Worm (Caenorhabditis elegans) whole organism, L1 larva: ENCODE data around the gene cha-1.
A peak's percentile ranks its signal among the peaks of the same experiment; 100 is the strongest.

Experiments used
- C04F5.9 ChIP-seq: sonication (generic microtip); optimal IDR thresholded peaks from 2 replicates; lab custom pipeline; 2016; ENCODE audit warnings: missing genetic modification characterization, missing compliant biosample characterization
- F16B12.6 ChIP-seq: fragments of 150-350 bp; optimal IDR thresholded peaks from 2 replicates; lab custom pipeline; 2014; ENCODE audit warnings: missing biosample characterization, missing genetic modification characterization
- ama-1 ChIP-seq: fragments of 150-350 bp; optimal IDR thresholded peaks from 2 replicates; lab custom pipeline; 2014
- blmp-1 ChIP-seq: fragments of 150-350 bp; optimal IDR thresholded peaks from 2 replicates; lab custom pipeline; 2014; ENCODE audit warnings: missing biosample characterization, missing genetic modification characterization
- ceh-63 ChIP-seq: fragments of 200-800 bp; sonication (Bioruptor generic); optimal IDR thresholded peaks from 2 replicates; lab custom pipeline; 2018; ENCODE audit warnings: mild to moderate bottlenecking, missing genetic modification characterization, missing compliant biosample characterization
- ceh-8 ChIP-seq: fragments of 200-800 bp; sonication (Bioruptor generic); optimal IDR thresholded peaks from 2 replicates; lab custom pipeline; 2018; ENCODE audit warnings: mild to moderate bottlenecking, missing genetic modification characterization, moderate library complexity, missing compliant biosample characterization
- dsc-1 ChIP-seq: sonication (generic microtip); optimal IDR thresholded peaks from 2 replicates; lab custom pipeline; 2016; ENCODE audit warnings: mild to moderate bottlenecking, missing genetic modification characterization, missing compliant biosample characterization
- egl-27 ChIP-seq, 2 experiments: fragments of 150-350 bp in 1 of 2; sonication (generic microtip); optimal IDR thresholded peaks; 3 replicates each; lab custom pipeline; 2017 to 2018; ENCODE audit warnings: missing biosample characterization in 2 of 2, missing genetic modification characterization in 2 of 2, missing genetic modification reagents in 2 of 2
- fkh-4 ChIP-seq: sonication (generic microtip); optimal IDR thresholded peaks from 2 replicates; lab custom pipeline; 2016; ENCODE audit warnings: missing compliant biosample characterization, missing genetic modification characterization, borderline replicate concordance
- grh-1 ChIP-seq: fragments of 200-800 bp; sonication (Bioruptor generic); IDR thresholded peaks from 2 replicates; pipeline ENCODE4 v1.3.6; 2022; ENCODE audit warnings: missing genetic modification reagents, missing genetic modification characterization, missing compliant biosample characterization
- lin-35 ChIP-seq, 2 experiments: fragments of 150-350 bp; optimal IDR thresholded peaks; 2 replicates each; lab custom pipeline; 2014; ENCODE audit warnings: missing biosample characterization in 2 of 2, missing genetic modification characterization in 2 of 2, missing genetic modification reagents in 2 of 2
- lin-39 ChIP-seq: fragments of 150-350 bp; optimal IDR thresholded peaks from 2 replicates; lab custom pipeline; 2014; ENCODE audit warnings: missing biosample characterization, missing genetic modification reagents, missing genetic modification characterization
- nhr-19 ChIP-seq: fragments of 200-800 bp; sonication (Bioruptor generic); conservative IDR thresholded peaks from 2 replicates; pipeline ENCODE4 v1.3.6; 2022; ENCODE audit warnings: missing genetic modification characterization, missing compliant biosample characterization
- nhr-237 ChIP-seq: fragments of 150-350 bp; optimal IDR thresholded peaks from 2 replicates; lab custom pipeline; 2014; ENCODE audit warnings: missing biosample characterization, missing genetic modification characterization
- nhr-76 ChIP-seq: sonication (generic microtip); optimal IDR thresholded peaks from 2 replicates; lab custom pipeline; 2017; ENCODE audit warnings: missing biosample characterization, missing genetic modification characterization
- nhr-84 ChIP-seq: sonication (generic microtip); optimal IDR thresholded peaks from 2 replicates; lab custom pipeline; 2017; ENCODE audit warnings: missing biosample characterization, missing genetic modification characterization
- nhr-85 ChIP-seq: sonication (generic microtip); peaks from one replicate; lab custom pipeline; 2016; ENCODE audit warnings: missing genetic modification characterization, inconsistent platforms, missing compliant biosample characterization
- pax-3 ChIP-seq: fragments of 200-800 bp; sonication (Bioruptor generic); optimal IDR thresholded peaks from 2 replicates; lab custom pipeline; 2018; ENCODE audit warnings: mild to moderate bottlenecking, missing genetic modification characterization, moderate library complexity, missing compliant biosample characterization
- snpc-4 ChIP-seq: fragments of 150-350 bp; optimal IDR thresholded peaks from 2 replicates; lab custom pipeline; 2014; ENCODE audit warnings: missing biosample characterization, missing genetic modification characterization
- sox-4 ChIP-seq: sonication (generic microtip); optimal IDR thresholded peaks from 2 replicates; lab custom pipeline; 2016; ENCODE audit warnings: missing genetic modification characterization, missing compliant biosample characterization
- tbx-2 ChIP-seq: sonication (generic microtip); optimal IDR thresholded peaks from 2 replicates; lab custom pipeline; 2016; ENCODE audit warnings: missing genetic modification characterization, missing compliant biosample characterization
- unc-130 ChIP-seq: fragments of 150-350 bp; optimal IDR thresholded peaks from 2 replicates; lab custom pipeline; 2017; ENCODE audit warnings: missing biosample characterization, missing genetic modification characterization, inconsistent platforms
- unc-86 ChIP-seq: sonication (generic microtip); optimal IDR thresholded peaks from 2 replicates; lab custom pipeline; 2016; ENCODE audit warnings: missing genetic modification characterization, missing compliant biosample characterization

cha-1 gene

DNA sequence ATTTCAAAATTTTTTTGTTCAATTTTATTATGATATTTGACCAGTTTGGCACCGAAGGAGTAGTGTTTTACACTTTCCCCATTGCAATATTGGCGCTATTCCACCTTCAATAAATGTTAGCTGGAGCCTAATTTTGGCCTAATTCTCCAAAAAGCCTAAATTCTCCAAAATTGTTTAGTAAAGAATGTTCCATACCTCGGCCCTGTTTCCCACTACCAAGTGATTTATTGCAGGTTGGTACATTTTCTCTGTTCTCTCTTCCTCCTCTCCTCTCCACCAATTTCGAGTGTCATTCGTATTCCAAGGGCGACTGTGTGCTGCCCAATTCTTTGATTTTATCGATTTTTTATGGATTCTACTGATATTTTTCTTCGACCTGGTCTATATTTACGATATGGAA, 46.3 kb downstream of the cha-1 start, which contains the start of gene Y37E11B.2:
TSS of gene Y37E11B.2 (plus strand) at position 301 of the 400 bp plus-strand sequence.
- TF ChIP-seq F16B12.6 (tag; lab: Kevin White, UChicago) = no peak
- no peak for TF ChIP-seq unc-86 (tag; lab: Kevin White, UChicago)
- TF ChIP-seq nhr-19 (GFP tag; lab: Robert Waterston, UW) = no peak
- TF ChIP-seq nhr-76 (tag; lab: Kevin White, UChicago) = no peak
- TF ChIP-seq fkh-4 (tag; lab: Kevin White, UChicago) = no peak
- no peak for TF ChIP-seq grh-1 (GFP tag; lab: Robert Waterston, UW)
- no peak for TF ChIP-seq C04F5.9 (tag; lab: Kevin White, UChicago)
- TF ChIP-seq lin-35 (GFP tag; optimal IDR thresholded peaks at IDR 0.05; lab: Kevin White, UChicago) = no peak
- TF ChIP-seq blmp-1 (tag; lab: Kevin White, UChicago) = no peak
- no peak for TF ChIP-seq nhr-237 (tag; lab: Kevin White, UChicago)
- TF ChIP-seq ceh-8 (GFP tag; lab: Kevin White, UChicago) = no peak
- no peak for TF ChIP-seq egl-27 (tag; optimal IDR thresholded peaks at IDR 0.05; lab: Kevin White, UChicago)
- TF ChIP-seq unc-130 (tag; lab: Kevin White, UChicago) = no peak

DNA sequence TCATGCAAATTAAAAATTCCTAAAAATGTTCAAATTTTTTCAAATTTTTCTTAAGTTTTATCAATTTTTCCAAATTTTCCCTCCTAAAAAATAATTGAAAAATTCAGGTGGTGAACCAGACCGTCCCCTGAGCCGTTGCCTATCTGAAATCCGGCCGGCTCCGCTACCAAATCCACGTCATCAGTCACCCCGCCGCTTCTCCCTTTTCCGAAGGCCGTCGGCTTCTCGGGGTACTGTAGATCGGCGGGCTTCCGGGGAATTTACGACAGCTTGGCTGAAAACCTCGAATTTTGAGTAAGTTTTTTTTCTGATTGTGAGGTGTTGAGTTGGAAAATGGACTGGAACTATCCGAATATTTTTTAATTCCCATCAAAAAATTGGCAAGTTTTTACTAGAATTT, 53.9 kb downstream of the cha-1 start:
- TF ChIP-seq nhr-84 (tag; lab: Kevin White, UChicago) (no peak), ceh-63 (no peak), tbx-2 (no peak), lin-39 (tag; lab: Kevin White, UChicago) (no peak), dsc-1 (tag; lab: Kevin White, UChicago) (no peak), lin-35 (GFP tag; optimal IDR thresholded peaks at IDR 0.05; lab: Kevin White, UChicago) (no peak), nhr-85 (tag; lab: Kevin White, UChicago) (no peak), pax-3 (no peak)

DNA sequence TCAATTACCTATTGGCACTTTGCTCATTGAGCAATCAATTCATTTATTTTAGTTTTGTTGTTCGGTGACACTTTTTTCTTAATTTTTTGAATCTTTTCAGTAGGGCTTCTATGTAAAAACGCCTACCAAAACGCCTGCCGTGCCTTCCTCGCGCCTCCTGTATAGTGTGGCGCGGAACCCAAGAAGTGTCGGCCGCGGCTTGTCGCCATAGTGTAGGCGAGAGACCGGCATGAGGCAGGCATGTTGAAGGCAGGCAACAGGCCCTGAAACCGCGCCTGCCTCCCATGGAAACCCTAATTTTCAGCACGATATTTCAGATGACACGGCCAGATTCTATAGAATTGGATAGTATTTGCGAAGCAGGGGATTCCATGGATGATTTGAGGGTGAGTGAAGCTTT, 55.9 kb downstream of the cha-1 start, which contains the start of gene otpl-1:
TSS of gene otpl-1 (plus strand) at position 372 of the 400 bp plus-strand sequence.
- TF ChIP-seq snpc-4 (tag; lab: Kevin White, UChicago) = peak; percentile 55
- TF ChIP-seq sox-4 (tag; lab: Kevin White, UChicago) = no peak

DNA sequence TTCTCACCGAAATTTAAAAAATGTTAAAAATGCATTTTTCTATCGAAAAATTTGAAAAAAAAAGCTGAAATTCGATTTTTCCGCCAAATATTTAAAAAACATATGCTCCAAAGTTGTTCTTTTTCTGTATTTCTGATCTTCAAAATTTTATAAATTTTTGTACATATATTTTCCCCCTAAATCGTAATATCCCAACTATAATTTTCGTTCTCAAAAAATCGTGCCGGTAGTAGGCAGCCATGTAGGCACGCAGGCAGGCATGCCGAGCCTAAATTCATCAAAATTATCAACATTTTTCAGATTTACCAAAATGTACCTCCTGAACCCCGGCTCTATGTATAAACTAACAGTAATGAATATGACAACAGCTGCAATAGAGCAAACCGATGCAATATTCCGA, 59.6 kb downstream of the cha-1 start, which contains the start of gene sre-5:
TSS of gene sre-5 (plus strand) at position 301 of the 400 bp plus-strand sequence.
- TF ChIP-seq ama-1 (lab: Kevin White, UChicago) (no peak), pax-3 (no peak)
